Fruit fly (Drosophila melanogaster): ENCODE measurements around the gene bcn92.
A peak's percentile ranks its signal among the peaks of the same experiment; 100 is the strongest.

The bcn92 gene

dm6 chrX:2123965-2124688 is 25.3 kb downstream of the bcn92 start (continued):
- TF ChIP-seq Dp (GFP tag; optimal IDR thresholded peaks at IDR 0.05) (peak; percentile 4), insv (GFP tag; optimal IDR thresholded peaks at IDR 0.05) (peak in 1 of 2 experiments; percentile 86), CG32767 (GFP tag; IDR thresholded peaks at IDR 0.05) (no peak; the same call in 1 of the 2 replicates), CG17328 (GFP tag; IDR thresholded peaks at IDR 0.05) (peak; percentile 90), Trl (optimal IDR thresholded peaks at IDR 0.05) (peak in 1 of 2 experiments; percentile 45), Trl (GFP tag; optimal IDR thresholded peaks at IDR 0.05) (peak; percentile 82), Poxn (GFP tag; IDR thresholded peaks at IDR 0.05) (peak; percentile 78), Myb (GFP tag; optimal IDR thresholded peaks at IDR 0.05) (peak; percentile 48), CG13287 (GFP tag; IDR thresholded peaks at IDR 0.05; ENCODE audit: partially characterized antibody) (no peak), tgo (GFP tag; IDR thresholded peaks at IDR 0.05) (peak; percentile 89), jing (GFP tag; optimal IDR thresholded peaks at IDR 0.05) (peak; percentile 87), gcm2 (GFP tag; optimal IDR thresholded peaks at IDR 0.05) (peak; percentile 69), CG9437 (GFP tag; optimal IDR thresholded peaks at IDR 0.05) (peak; percentile 96), CG15073 (GFP tag; optimal IDR thresholded peaks at IDR 0.05) (peak; percentile 66), CG7839 (tag; optimal IDR thresholded peaks at IDR 0.05) (peak; percentile 99), Doc2 (GFP tag; IDR thresholded peaks at IDR 0.05) (peak; percentile 67; the same call in 1 of the 2 replicates), inv (GFP tag; IDR thresholded peaks at IDR 0.05; ENCODE audit: partially characterized antibody) (peak; percentile 29; the same call in 1 of the 2 replicates), CG15479 (GFP tag; optimal IDR thresholded peaks at IDR 0.05) (peak; percentile 64), Sox100B (GFP tag; optimal IDR thresholded peaks at IDR 0.05) (peak; percentile 100), CG34376 (GFP tag; optimal IDR thresholded peaks at IDR 0.05) (no peak), tll (GFP tag; optimal IDR thresholded peaks at IDR 0.05) (peak in 1 of 2 experiments; percentile 22), ttk (GFP tag; IDR thresholded peaks at IDR 0.05) (peak; percentile 55), Hey (tag; optimal IDR thresholded peaks at IDR 0.05) (no peak), CG15269 (tag; optimal IDR thresholded peaks at IDR 0.05) (peak; percentile 97), Adf1 (GFP tag; IDR thresholded peaks at IDR 0.05) (no peak), Hsf (GFP tag; optimal IDR thresholded peaks at IDR 0.05) (peak; percentile 80), Hr51 (GFP tag; optimal IDR thresholded peaks at IDR 0.05) (peak; percentile 86 to 98), CG31365 (tag; optimal IDR thresholded peaks at IDR 0.05) (peak; percentile 61), CG4707 (GFP tag; optimal IDR thresholded peaks at IDR 0.05) (peak; percentile 83), nerfin-2 (GFP tag; IDR thresholded peaks at IDR 0.05; ENCODE audit: partially characterized antibody) (no peak), Mrtf (GFP tag; IDR thresholded peaks at IDR 0.05) (peak; percentile 86), row (GFP tag; IDR thresholded peaks at IDR 0.05) (peak; percentile 95), luna (GFP tag; optimal IDR thresholded peaks at IDR 0.05) (peak; percentile 28), CG16813 (GFP tag; IDR thresholded peaks at IDR 0.05; ENCODE audit: partially characterized antibody) (peak; percentile 37), CG9727 (GFP tag; optimal IDR thresholded peaks at IDR 0.05) (peak; percentile 99), mam (GFP tag; optimal IDR thresholded peaks at IDR 0.05) (peak; percentile 88), CG7372 (GFP tag; IDR thresholded peaks at IDR 0.05) (peak; percentile 94), Ets65A (GFP tag) (peak; percentile 94), CG12071 (GFP tag; optimal IDR thresholded peaks at IDR 0.05) (peak; percentile 83), E2f2 (GFP tag; IDR thresholded peaks at IDR 0.05) (peak; percentile 73), CG7556 (GFP tag; optimal IDR thresholded peaks at IDR 0.05) (peak; percentile 99), lilli (GFP tag; optimal IDR thresholded peaks at IDR 0.05) (peak; percentile 84), CG12236 (GFP tag; optimal IDR thresholded peaks at IDR 0.05) (peak; percentile 42), Max (GFP tag; optimal IDR thresholded peaks at IDR 0.05) (peak; percentile 85), CG4360 (GFP tag; IDR thresholded peaks at IDR 0.05) (peak; percentile 77), CG7357 (GFP tag; IDR thresholded peaks at IDR 0.05) (peak; percentile 90), Six4 (GFP tag; optimal IDR thresholded peaks at IDR 0.05) (peak; percentile 96), CG14710 (tag; optimal IDR thresholded peaks at IDR 0.05) (peak; percentile 98), H15 (GFP tag; IDR thresholded peaks at IDR 0.05) (peak; percentile 90)

Measured in whole organism, embryonic.